Worm (Caenorhabditis elegans) whole organism, L2 larva: Measurements from ENCODE around the gene Y39G8B.7.

Source experiments
- C34F6.9 ChIP-seq: fragments of 150-350 bp; optimal IDR thresholded peaks from 2 replicates; lab custom pipeline; 2014; ENCODE audit warnings: missing biosample characterization, missing genetic modification characterization
- F13H6.1 ChIP-seq: sonication (generic microtip); optimal IDR thresholded peaks from 2 replicates; lab custom pipeline; 2016; ENCODE audit warnings: missing genetic modification characterization, missing compliant biosample characterization
- R02D3.7 ChIP-seq: fragments of 150-350 bp; optimal IDR thresholded peaks from 2 replicates; lab custom pipeline; 2014; ENCODE audit warnings: missing biosample characterization, missing genetic modification characterization
- Y55F3AM.14 ChIP-seq: fragments of 200-800 bp; sonication (Bioruptor generic); optimal IDR thresholded peaks from 2 replicates; lab custom pipeline; 2018; ENCODE audit warnings: mild to moderate bottlenecking, missing genetic modification characterization, missing compliant biosample characterization
- alr-1 ChIP-seq: fragments of 150-350 bp; optimal IDR thresholded peaks from 2 replicates; lab custom pipeline; 2014; ENCODE audit warnings: missing biosample characterization, missing genetic modification characterization
- aly-2 ChIP-seq: fragments of 150-350 bp; optimal IDR thresholded peaks from 2 replicates; lab custom pipeline; 2014; ENCODE audit warnings: missing biosample characterization, missing genetic modification characterization
- blmp-1 ChIP-seq: sonication (generic microtip); optimal IDR thresholded peaks from 2 replicates; lab custom pipeline; 2017; ENCODE audit warnings: missing genetic modification characterization, mild to moderate bottlenecking, missing compliant biosample characterization, antibody characterized with exemption, moderate library complexity; ENCODE audit not compliant: insufficient read depth
- ceh-16 ChIP-seq: fragments of 150-350 bp; optimal IDR thresholded peaks from 2 replicates; lab custom pipeline; 2014; ENCODE audit warnings: missing biosample characterization, missing genetic modification characterization
- ceh-82 ChIP-seq: fragments of 150-350 bp; optimal IDR thresholded peaks from 2 replicates; lab custom pipeline; 2014; ENCODE audit warnings: missing biosample characterization, missing genetic modification characterization
- crh-2 ChIP-seq: sonication (generic microtip); optimal IDR thresholded peaks from 2 replicates; lab custom pipeline; 2017; ENCODE audit warnings: missing biosample characterization, missing genetic modification characterization
- dmd-4 ChIP-seq: sonication (generic microtip); optimal IDR thresholded peaks from 2 replicates; lab custom pipeline; 2017; ENCODE audit warnings: missing biosample characterization, missing genetic modification characterization
- egl-27 ChIP-seq: sonication (generic microtip); optimal IDR thresholded peaks from 3 replicates; lab custom pipeline; 2017; ENCODE audit warnings: missing biosample characterization, missing genetic modification reagents, missing genetic modification characterization
- elt-1 ChIP-seq: fragments of 150-350 bp; optimal IDR thresholded peaks from 2 replicates; lab custom pipeline; 2014; ENCODE audit warnings: missing biosample characterization, missing genetic modification characterization
- fos-1 ChIP-seq: fragments of 150-350 bp; optimal IDR thresholded peaks from 2 replicates; lab custom pipeline; 2014; ENCODE audit warnings: missing biosample characterization, missing genetic modification characterization
- gmeb-1 ChIP-seq: fragments of 150-350 bp; optimal IDR thresholded peaks from 2 replicates; lab custom pipeline; 2014; ENCODE audit warnings: missing biosample characterization, missing genetic modification characterization
- lin-11 ChIP-seq: fragments of 150-350 bp; sonication (generic microtip); optimal IDR thresholded peaks from 2 replicates; lab custom pipeline; 2014; ENCODE audit warnings: missing biosample characterization, missing genetic modification characterization, inconsistent platforms, mixed read lengths
- lsy-2 ChIP-seq, 2 experiments: fragments of 150-350 bp in 1 of 2; sonication (generic microtip) in 1 of 2; optimal IDR thresholded peaks; 2 replicates each; lab custom pipeline; 2014 to 2017; ENCODE audit warnings: missing biosample characterization in 2 of 2, missing genetic modification characterization in 2 of 2
- mbf-1 ChIP-seq: sonication (generic microtip); optimal IDR thresholded peaks from 2 replicates; lab custom pipeline; 2017; ENCODE audit warnings: missing biosample characterization, missing genetic modification characterization
- mdl-1 ChIP-seq, 2 experiments: fragments of 150-350 bp in 1 of 2; sonication (generic microtip) in 1 of 2; optimal IDR thresholded peaks; 2 replicates each; lab custom pipeline; 2017; ENCODE audit warnings: missing biosample characterization in 2 of 2, missing genetic modification characterization in 2 of 2
- nhr-11 ChIP-seq: fragments of 150-350 bp; optimal IDR thresholded peaks from 2 replicates; lab custom pipeline; 2014; ENCODE audit warnings: missing biosample characterization, missing genetic modification characterization
- nhr-12 ChIP-seq: fragments of 150-350 bp; optimal IDR thresholded peaks from 2 replicates; lab custom pipeline; 2014; ENCODE audit warnings: missing biosample characterization, missing genetic modification characterization
- nhr-129 ChIP-seq: fragments of 150-350 bp; optimal IDR thresholded peaks from 2 replicates; lab custom pipeline; 2014; ENCODE audit warnings: missing biosample characterization, missing genetic modification characterization
- nhr-21 ChIP-seq: fragments of 150-350 bp; optimal IDR thresholded peaks from 2 replicates; lab custom pipeline; 2014; ENCODE audit warnings: missing biosample characterization, missing genetic modification characterization
- nhr-23 ChIP-seq: fragments of 150-350 bp; optimal IDR thresholded peaks from 2 replicates; lab custom pipeline; 2014; ENCODE audit warnings: missing biosample characterization, missing genetic modification reagents, missing genetic modification characterization
- nhr-237 ChIP-seq: fragments of 150-350 bp; optimal IDR thresholded peaks from 2 replicates; lab custom pipeline; 2014; ENCODE audit warnings: missing biosample characterization, missing genetic modification characterization
- nhr-25 ChIP-seq: fragments of 150-350 bp; sonication (generic microtip); optimal IDR thresholded peaks from 3 replicates; lab custom pipeline; 2014; ENCODE audit warnings: missing biosample characterization, missing genetic modification characterization
- nhr-6 ChIP-seq: fragments of 150-350 bp; optimal IDR thresholded peaks from 2 replicates; lab custom pipeline; 2014; ENCODE audit warnings: missing biosample characterization, missing genetic modification characterization
- nhr-77 ChIP-seq: fragments of 150-350 bp; optimal IDR thresholded peaks from 2 replicates; lab custom pipeline; 2014; ENCODE audit warnings: missing biosample characterization, missing genetic modification characterization
- sem-4 ChIP-seq: fragments of 150-350 bp; optimal IDR thresholded peaks from 2 replicates; lab custom pipeline; 2014; ENCODE audit warnings: missing biosample characterization, missing genetic modification reagents, missing genetic modification characterization
- skn-1 ChIP-seq: sonication (generic microtip); optimal IDR thresholded peaks from 2 replicates; lab custom pipeline; 2017; ENCODE audit warnings: missing biosample characterization, missing genetic modification characterization
- sma-3 ChIP-seq: sonication (generic microtip); optimal IDR thresholded peaks from 2 replicates; lab custom pipeline; 2016; ENCODE audit warnings: missing genetic modification reagents, missing genetic modification characterization, missing compliant biosample characterization
- sma-9 ChIP-seq, 2 experiments: fragments of 150-350 bp in 1 of 2; sonication (generic microtip) in 1 of 2; optimal IDR thresholded peaks; 2 replicates each; lab custom pipeline; 2014 to 2016; ENCODE audit warnings: missing genetic modification characterization in 2 of 2, mild to moderate bottlenecking in 1 of 2, missing biosample characterization in 1 of 2, missing compliant biosample characterization in 1 of 2, missing genetic modification reagents in 1 of 2, moderate library complexity in 1 of 2
- unc-39 ChIP-seq: fragments of 150-350 bp; optimal IDR thresholded peaks from 2 replicates; lab custom pipeline; 2014; ENCODE audit warnings: missing biosample characterization, missing genetic modification characterization
- unc-55 ChIP-seq: fragments of 150-350 bp; sonication (generic microtip); optimal IDR thresholded peaks from 3 replicates; lab custom pipeline; 2014; ENCODE audit warnings: missing biosample characterization, missing genetic modification reagents, missing genetic modification characterization
- unc-62 ChIP-seq: fragments of 150-350 bp; optimal IDR thresholded peaks from 2 replicates; lab custom pipeline; 2014; ENCODE audit warnings: missing biosample characterization, missing genetic modification reagents, missing genetic modification characterization
- zag-1 ChIP-seq: fragments of 150-350 bp; optimal IDR thresholded peaks from 2 replicates; lab custom pipeline; 2014; ENCODE audit warnings: missing biosample characterization, missing genetic modification characterization
- ztf-1 ChIP-seq: fragments of 200-800 bp; sonication (Bioruptor generic); conservative IDR thresholded peaks from 2 replicates; pipeline ENCODE4 v1.3.6; 2022; ENCODE audit warnings: missing genetic modification characterization, missing compliant biosample characterization
- ztf-11 ChIP-seq: sonication (generic microtip); optimal IDR thresholded peaks from 2 replicates; lab custom pipeline; 2017; ENCODE audit warnings: missing biosample characterization, missing genetic modification characterization

The Y39G8B.7 gene

ce11 chrII:13961567-13961966, 33.3 kb downstream of the Y39G8B.7 start:
- TF ChIP-seq sma-3 (GFP tag; lab: Kevin White, UChicago) (no peak), dmd-4 (tag; lab: Kevin White, UChicago) (no peak), skn-1 (no peak), unc-55 (GFP tag; lab: Kevin White, UChicago) (no peak), nhr-11 (tag; lab: Kevin White, UChicago) (no peak), unc-39 (tag; lab: Kevin White, UChicago) (no peak), ceh-82 (tag; lab: Kevin White, UChicago) (no peak), aly-2 (tag; lab: Kevin White, UChicago) (no peak), zag-1 (tag; lab: Kevin White, UChicago) (no peak)

- TF ChIP-seq nhr-25 (tag; lab: Kevin White, UChicago) (no peak), sma-9 (GFP tag; optimal IDR thresholded peaks at IDR 0.05; lab: Kevin White, UChicago) (peak; percentile 10), sma-9 (tag; optimal IDR thresholded peaks at IDR 0.05; lab: Kevin White, UChicago) (no peak), gmeb-1 (no peak), zag-1 (tag; lab: Kevin White, UChicago) (no peak), Y55F3AM.14 (no peak), nhr-6 (tag; lab: Kevin White, UChicago) (no peak), lsy-2 (tag; optimal IDR thresholded peaks at IDR 0.05; lab: Kevin White, UChicago) (peak in 1 of 2 experiments; percentile 11), nhr-23 (tag; lab: Kevin White, UChicago) (no peak)
Observed at ce11 chrII:13958359-13958758, 36.5 kb downstream of the Y39G8B.7 start.

ce11 chrII:13957437-13957836, 37.4 kb downstream of the Y39G8B.7 start, which contains the start of gene zip-3:
zip-3 (minus strand) TSS chrII:13957457.
- peak; percentile 64 for TF ChIP-seq sma-9 (GFP tag; optimal IDR thresholded peaks at IDR 0.05; lab: Kevin White, UChicago)
- no peak for TF ChIP-seq sma-9 (tag; optimal IDR thresholded peaks at IDR 0.05; lab: Kevin White, UChicago)
- no peak for TF ChIP-seq zag-1 (tag; lab: Kevin White, UChicago)
- peak; percentile 3 for TF ChIP-seq gmeb-1

ce11 chrII:13956529-13956928, 38.3 kb downstream of the Y39G8B.7 start:
- peak; percentile 20 for TF ChIP-seq sma-9 (GFP tag; optimal IDR thresholded peaks at IDR 0.05; lab: Kevin White, UChicago)
- no peak for TF ChIP-seq sma-9 (tag; optimal IDR thresholded peaks at IDR 0.05; lab: Kevin White, UChicago)
- peak; percentile 59 for TF ChIP-seq fos-1 (tag; lab: Kevin White, UChicago)
- TF ChIP-seq crh-2, result peak; percentile 29
- TF ChIP-seq ztf-11, result no peak
- no peak for TF ChIP-seq nhr-23 (tag; lab: Kevin White, UChicago)
- peak; percentile 38 for TF ChIP-seq gmeb-1
- no peak for TF ChIP-seq F13H6.1 (tag; lab: Kevin White, UChicago)
- no peak for TF ChIP-seq lin-11
- TF ChIP-seq nhr-129 (tag; lab: Kevin White, UChicago), result peak; percentile 8
- TF ChIP-seq lsy-2 (tag; optimal IDR thresholded peaks at IDR 0.05; lab: Kevin White, UChicago), result no peak
- no peak for TF ChIP-seq sem-4 (tag; lab: Kevin White, UChicago)

- TF ChIP-seq skn-1 (no peak), ceh-16 (tag; lab: Kevin White, UChicago) (no peak), crh-2 (no peak), mdl-1 (tag; optimal IDR thresholded peaks at IDR 0.05; lab: Kevin White, UChicago) (no peak), unc-62 (no peak), lin-11 (no peak), nhr-237 (tag; lab: Kevin White, UChicago) (no peak), nhr-12 (tag; lab: Kevin White, UChicago) (no peak), egl-27 (no peak), alr-1 (tag; lab: Kevin White, UChicago) (no peak), nhr-21 (no peak), nhr-23 (tag; lab: Kevin White, UChicago) (no peak), aly-2 (tag; lab: Kevin White, UChicago) (no peak), ztf-1 (GFP tag; lab: Robert Waterston, UW) (no peak), fos-1 (tag; lab: Kevin White, UChicago) (peak; percentile 55), mbf-1 (no peak), nhr-77 (no peak), nhr-129 (tag; lab: Kevin White, UChicago) (no peak), lsy-2 (tag; optimal IDR thresholded peaks at IDR 0.05; lab: Kevin White, UChicago) (peak in 1 of 2 experiments; percentile 57), sma-9 (GFP tag; optimal IDR thresholded peaks at IDR 0.05; lab: Kevin White, UChicago) (peak; percentile 3), sma-9 (tag; optimal IDR thresholded peaks at IDR 0.05; lab: Kevin White, UChicago) (no peak), sma-3 (GFP tag; lab: Kevin White, UChicago) (no peak), elt-1 (tag; lab: Kevin White, UChicago) (no peak), zag-1 (tag; lab: Kevin White, UChicago) (no peak), blmp-1 (tag; lab: Kevin White, UChicago) (peak; percentile 1), ztf-11 (no peak), ceh-82 (tag; lab: Kevin White, UChicago) (no peak), R02D3.7 (tag; lab: Kevin White, UChicago) (no peak), nhr-11 (tag; lab: Kevin White, UChicago) (no peak), C34F6.9 (no peak)
- TF ChIP-seq, all 48 proteins: peak for 4
Observed at ce11 chrII:13954979-13955378, 39.9 kb downstream of the Y39G8B.7 start.
